Fruit fly (Drosophila melanogaster) S2 (cell line): Measurements from ENCODE around the gene amrt.
A peak's percentile ranks its signal among the peaks of the same experiment; 100 is the strongest.

Experiments
- CG8478 ChIP-seq: fragments of >200 bp; optimal IDR thresholded peaks from 2 replicates; lab custom pipeline; 2018
- CTCF ChIP-seq, 2 experiments: fragments of >200 bp; optimal IDR thresholded peaks; 2 replicates each; lab custom pipeline; 2018

Gene amrt

dm6 chrX:13781739-13782502 lies at the start of gene amrt, which contains the start of gene CtsB:
TSS of gene amrt (plus strand) at chrX:13782459.
TSS of gene CtsB (minus strand) at chrX:13782170.
- TF ChIP-seq CG8478 = no peak
- no peak for TF ChIP-seq CTCF (optimal IDR thresholded peaks at IDR 0.05; lab: Kevin White, UChicago)

- no peak for TF ChIP-seq CTCF (optimal IDR thresholded peaks at IDR 0.05; lab: Kevin White, UChicago)
- TF ChIP-seq CG8478 = no peak
Measured at dm6 chrX:13734866-13735265, 47.4 kb upstream of the amrt start.

dm6 chrX:13735322-13736173 lies 46.7 kb upstream of the amrt start:
- TF ChIP-seq CG8478 (no peak), CTCF (optimal IDR thresholded peaks at IDR 0.05; lab: Kevin White, UChicago) (no peak)

- peak in 1 of 2 experiments; percentile 51 for TF ChIP-seq CTCF (optimal IDR thresholded peaks at IDR 0.05; lab: Kevin White, UChicago)
- no peak for TF ChIP-seq CG8478
Measured at dm6 chrX:13736174-13736482, 46.1 kb upstream of the amrt start, which contains the start of gene g. TSS of gene g (minus strand) at chrX:13736278.

dm6 chrX:13737939-13738338 lies 44.3 kb upstream of the amrt start, which contains the start of gene CG11134:
TSS of gene CG11134 (plus strand) at chrX:13737942.
- TF ChIP-seq CTCF (optimal IDR thresholded peaks at IDR 0.05; lab: Kevin White, UChicago) (no peak), CG8478 (no peak)

- peak in 1 of 2 experiments; percentile 20 for TF ChIP-seq CTCF (optimal IDR thresholded peaks at IDR 0.05; lab: Kevin White, UChicago)
- TF ChIP-seq CG8478 = no peak
Measured at dm6 chrX:13739411-13739888, 42.8 kb upstream of the amrt start, which contains the start of gene CG11151. TSS of gene CG11151 (plus strand) at chrX:13739744.

- TF ChIP-seq CTCF (optimal IDR thresholded peaks at IDR 0.05; lab: Kevin White, UChicago) = no peak
- TF ChIP-seq CG8478 = no peak
Measured at dm6 chrX:13740062-13740461, 42.2 kb upstream of the amrt start.

dm6 chrX:13740992-13741391 lies 41.3 kb upstream of the amrt start:
- no peak for TF ChIP-seq CG8478
- TF ChIP-seq CTCF (optimal IDR thresholded peaks at IDR 0.05; lab: Kevin White, UChicago) = no peak

dm6 chrX:13744599-13745052 lies 37.6 kb upstream of the amrt start, which contains the start of gene Grip91:
TSS of gene Grip91 (minus strand) at chrX:13744683.
- TF ChIP-seq CG8478 = no peak
- TF ChIP-seq CTCF (optimal IDR thresholded peaks at IDR 0.05; lab: Kevin White, UChicago) = peak; percentile 2 to 31

- no peak for TF ChIP-seq CG8478
- no peak for TF ChIP-seq CTCF (optimal IDR thresholded peaks at IDR 0.05; lab: Kevin White, UChicago)
Measured at dm6 chrX:13747052-13747451, 35.2 kb upstream of the amrt start.

dm6 chrX:13747635-13748467 lies 34.4 kb upstream of the amrt start:
- TF ChIP-seq CG8478 (no peak), CTCF (optimal IDR thresholded peaks at IDR 0.05; lab: Kevin White, UChicago) (no peak)

dm6 chrX:13748906-13749872 lies 33.1 kb upstream of the amrt start:
- TF ChIP-seq CG8478 = no peak
- no peak for TF ChIP-seq CTCF (optimal IDR thresholded peaks at IDR 0.05; lab: Kevin White, UChicago)

- TF ChIP-seq CTCF (optimal IDR thresholded peaks at IDR 0.05; lab: Kevin White, UChicago) = no peak
Measured at dm6 chrX:13749873-13750241, 32.4 kb upstream of the amrt start.

- TF ChIP-seq CG8478 (no peak), CTCF (optimal IDR thresholded peaks at IDR 0.05; lab: Kevin White, UChicago) (no peak)
Measured at dm6 chrX:13752543-13753046, 29.7 kb upstream of the amrt start.
